Worm (Caenorhabditis elegans) whole organism, L4 larva: ENCODE measurements around the gene srv-24.

Source experiments
- ama-1 ChIP-seq: fragments of 150-350 bp; optimal IDR thresholded peaks from 2 replicates; lab custom pipeline; 2014; ENCODE audit warnings: inconsistent platforms, mixed read lengths
- attf-4 ChIP-seq: sonication (generic microtip); optimal IDR thresholded peaks from 3 replicates; lab custom pipeline; 2017; ENCODE audit warnings: missing biosample characterization, missing genetic modification characterization
- lin-39 ChIP-seq: fragments of 150-350 bp; optimal IDR thresholded peaks from 2 replicates; lab custom pipeline; 2014; ENCODE audit warnings: missing biosample characterization, missing genetic modification reagents, missing genetic modification characterization
- mxl-2 ChIP-seq: fragments of 200-800 bp; sonication (Bioruptor generic); conservative IDR thresholded peaks from 2 replicates; pipeline ENCODE4 v1.3.6; 2022; ENCODE audit warnings: missing genetic modification reagents, missing genetic modification characterization, missing compliant biosample characterization
- nhr-11 ChIP-seq: fragments of 150-350 bp; optimal IDR thresholded peaks from 2 replicates; lab custom pipeline; 2014; ENCODE audit warnings: missing biosample characterization, missing genetic modification characterization
- nhr-237 ChIP-seq: sonication (generic microtip); optimal IDR thresholded peaks from 2 replicates; lab custom pipeline; 2017; ENCODE audit warnings: missing biosample characterization, missing genetic modification characterization
- nhr-28 ChIP-seq: fragments of 150-350 bp; optimal IDR thresholded peaks from 2 replicates; lab custom pipeline; 2014; ENCODE audit warnings: missing biosample characterization, missing genetic modification characterization
- pha-4 ChIP-seq, 2 experiments: fragments of 150-350 bp in 1 of 2; fragments of 200-800 bp in 1 of 2; sonication (Bioruptor generic) in 1 of 2; IDR thresholded peaks in 1 of 2; optimal IDR thresholded peaks in 1 of 2; 2 replicates each; pipeline versions ENCODE4 v1.3.6 to Lab custom; 2014 to 2022; ENCODE audit warnings: missing genetic modification characterization in 2 of 2, missing genetic modification reagents in 2 of 2, missing biosample characterization in 1 of 2, missing compliant biosample characterization in 1 of 2
- pqm-1 ChIP-seq: sonication (generic microtip); optimal IDR thresholded peaks from 2 replicates; lab custom pipeline; 2017; ENCODE audit warnings: missing biosample characterization, missing genetic modification characterization
- snpc-4 ChIP-seq: fragments of 150-350 bp; optimal IDR thresholded peaks from 2 replicates; lab custom pipeline; 2014; ENCODE audit warnings: missing biosample characterization, missing genetic modification characterization
- unc-39 ChIP-seq: sonication (generic microtip); optimal IDR thresholded peaks from 2 replicates; lab custom pipeline; 2017; ENCODE audit warnings: missing biosample characterization, missing genetic modification characterization
- unc-62 ChIP-seq, 3 experiments: fragments of 150-350 bp in 1 of 3; sonication (generic microtip); optimal IDR thresholded peaks in 2 of 3; peaks in 1 of 3; 1 replicate in 1 of 3; 2 replicates in 2 of 3; lab custom pipeline; 2014 to 2017; ENCODE audit warnings: missing biosample characterization in 3 of 3, missing genetic modification characterization in 3 of 3, missing genetic modification reagents in 3 of 3, missing genotype in 1 of 3

DNA sequence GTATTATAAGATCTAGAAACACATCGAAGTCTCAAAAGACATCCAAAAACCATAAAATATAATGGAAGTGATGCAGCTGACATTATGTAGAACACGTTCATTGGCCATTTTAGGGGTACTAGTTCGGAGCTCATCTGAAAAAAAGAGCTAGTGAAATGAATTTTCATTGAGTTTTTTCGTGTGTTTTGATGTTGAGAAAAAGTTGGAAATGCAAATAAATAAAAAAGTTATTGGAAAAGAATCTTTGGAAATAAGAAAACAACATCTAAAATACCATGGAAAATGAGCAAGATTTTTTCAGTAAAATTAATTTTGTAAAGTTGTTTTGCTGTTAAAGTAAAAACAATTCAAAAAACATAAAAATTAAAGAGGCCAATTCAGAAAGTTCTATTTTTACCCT lies at the start of gene srv-24:
- no peak for TF ChIP-seq nhr-237
- TF ChIP-seq nhr-11 (tag; lab: Kevin White, UChicago) = no peak
- no peak for TF ChIP-seq pha-4 (GFP tag; IDR thresholded peaks at IDR 0.05; lab: Robert Waterston, UW)
- TF ChIP-seq pha-4 (tag; optimal IDR thresholded peaks at IDR 0.05; lab: Kevin White, UChicago) = no peak
- no peak for TF ChIP-seq ama-1 (lab: Kevin White, UChicago)
- no peak for TF ChIP-seq snpc-4
- TF ChIP-seq unc-39 (tag; lab: Kevin White, UChicago) = no peak
- TF ChIP-seq attf-4 = no peak
- TF ChIP-seq pqm-1 (tag; lab: Kevin White, UChicago) = no peak
- TF ChIP-seq mxl-2 (GFP tag; lab: Robert Waterston, UW) = no peak
- TF ChIP-seq unc-62 (GFP tag; optimal IDR thresholded peaks at IDR 0.05 in 1 of 2; lab: Kevin White, UChicago) = no peak
- TF ChIP-seq unc-62 (tag; optimal IDR thresholded peaks at IDR 0.05; lab: Kevin White, UChicago) = no peak
- TF ChIP-seq nhr-28 = no peak
- TF ChIP-seq lin-39 (tag; lab: Kevin White, UChicago) = no peak
